Worm (Caenorhabditis elegans): ENCODE results near the gene srh-55.
"Not testable (repeated sequence)": the region's sequence is repeated elsewhere in the genome, so short reads cannot be mapped to it uniquely, and the experiment has no call there.

Gene srh-55

DNA sequence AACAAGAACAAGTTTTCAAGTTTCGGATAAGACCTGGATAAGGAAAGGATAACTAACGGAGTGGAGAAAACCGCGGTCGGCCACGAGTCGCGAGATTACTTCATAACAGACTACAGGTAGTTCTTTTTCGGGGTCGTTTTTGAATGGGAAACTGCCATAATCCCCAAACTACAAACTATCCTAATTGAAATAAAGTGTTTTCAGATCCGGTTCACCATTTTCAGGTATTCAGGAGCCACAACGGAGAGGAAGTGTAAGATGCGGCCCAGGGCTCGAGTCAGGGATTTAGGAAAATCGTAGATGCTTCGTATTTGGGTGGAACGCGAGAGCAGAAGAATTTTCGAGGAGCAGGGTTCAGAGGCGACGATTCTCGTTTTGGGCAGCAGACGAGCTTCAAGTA is 37.4 kb upstream of the srh-55 start, which contains the start of gene T01G5.8:
TSS of gene T01G5.8 (plus strand) at position 301 of the 400 bp plus-strand sequence.
- not testable (repeated sequence) for TF ChIP-seq ref-2 (tag; optimal IDR thresholded peaks at IDR 0.05); unc-3 (GFP tag; conservative IDR thresholded peaks at IDR 0.05); unc-3 (tag; optimal IDR thresholded peaks at IDR 0.05); nfya-1 (tag; optimal IDR thresholded peaks at IDR 0.05)

DNA sequence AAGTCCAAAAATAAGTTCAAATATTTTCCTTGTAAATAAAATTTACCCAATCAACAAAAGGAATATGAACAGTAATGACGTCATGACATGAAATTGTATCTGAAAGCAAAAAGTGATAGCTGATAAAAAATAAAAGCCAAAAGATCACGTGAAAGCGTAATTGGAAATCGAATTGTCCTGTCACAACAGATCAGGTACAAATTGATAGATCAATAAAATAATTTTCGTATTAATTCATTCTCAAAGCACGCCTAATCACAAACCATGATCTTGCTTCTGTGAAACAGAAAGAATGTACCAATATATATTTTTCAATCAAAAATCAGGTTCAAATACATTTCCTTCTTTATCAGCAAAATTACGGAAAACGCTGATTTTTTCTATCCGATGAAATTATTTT is 33.9 kb upstream of the srh-55 start, which contains the start of gene flor-1:
TSS of gene flor-1 (minus strand) at position 101 of the 400 bp plus-strand sequence.
- TF ChIP-seq rnt-1 (tag; optimal IDR thresholded peaks at IDR 0.05) (no peak), ceh-2 (tag; optimal IDR thresholded peaks at IDR 0.05) (no peak), unc-42 (tag; optimal IDR thresholded peaks at IDR 0.05) (no peak), elt-2 (tag; optimal IDR thresholded peaks at IDR 0.05) (no peak), madf-2 (tag; optimal IDR thresholded peaks at IDR 0.05) (no peak), pat-9 (tag; optimal IDR thresholded peaks at IDR 0.05) (no peak), Y22D7AL.16 (tag; optimal IDR thresholded peaks at IDR 0.05) (no peak), ceh-45 (GFP tag; IDR thresholded peaks at IDR 0.05) (no peak), hlh-30 (tag; optimal IDR thresholded peaks at IDR 0.05; ENCODE audit: insufficient read depth) (no peak), ceh-14 (tag; optimal IDR thresholded peaks at IDR 0.05) (no peak), ceh-30 (tag; optimal IDR thresholded peaks at IDR 0.05) (no peak), ceh-18 (tag; optimal IDR thresholded peaks at IDR 0.05) (no peak), nfya-1 (tag; optimal IDR thresholded peaks at IDR 0.05) (no peak), tbx-2 (tag; optimal IDR thresholded peaks at IDR 0.05) (no peak)

DNA sequence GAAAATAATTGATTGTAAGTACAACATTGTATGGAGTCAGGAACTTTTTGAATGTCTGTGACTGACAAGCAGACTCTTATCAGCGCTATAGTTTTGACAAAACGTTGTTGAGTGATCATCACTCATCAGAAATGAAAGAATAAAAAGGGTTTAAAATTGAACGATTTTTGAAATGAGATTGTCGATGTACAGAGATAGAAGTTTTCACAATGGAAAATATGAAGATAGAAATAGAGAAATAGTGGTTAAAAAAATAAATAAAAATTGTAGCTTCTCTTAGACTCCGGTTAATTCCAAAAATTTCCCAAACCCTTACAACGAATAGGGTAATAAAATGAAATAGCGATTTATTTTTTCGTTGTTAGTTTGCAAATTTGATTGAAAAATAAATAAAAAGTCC is 28.2 kb upstream of the srh-55 start, which contains the start of gene ugt-30:
TSS of gene ugt-30 (minus strand) at position 101 of the 400 bp plus-strand sequence.
- TF ChIP-seq ceh-31, che-1, ceh-24 (tag; optimal IDR thresholded peaks at IDR 0.05): not testable (repeated sequence)

DNA sequence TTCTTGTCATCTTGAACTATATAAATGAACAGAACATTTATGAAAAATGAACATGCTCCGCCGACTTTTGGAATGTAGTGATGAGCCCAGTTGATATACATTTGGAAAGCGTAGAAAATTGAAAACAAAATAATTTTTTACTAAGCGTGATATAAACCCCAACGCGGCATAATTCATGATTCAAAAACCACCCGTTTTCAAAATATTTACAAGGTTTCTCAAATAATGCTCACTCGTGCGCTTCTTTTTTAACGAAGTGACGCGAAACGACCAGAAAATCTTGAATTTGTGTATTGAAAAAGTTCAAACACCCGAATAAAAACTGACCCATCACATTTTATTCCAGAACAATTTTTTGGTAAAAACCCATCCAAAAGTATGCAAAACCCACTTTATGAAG is 26.0 kb upstream of the srh-55 start, which contains the start of gene srj-27:
TSS of gene srj-27 (minus strand) at position 101 of the 400 bp plus-strand sequence.
- TF ChIP-seq pros-1 (tag; optimal IDR thresholded peaks at IDR 0.05) = no peak

DNA sequence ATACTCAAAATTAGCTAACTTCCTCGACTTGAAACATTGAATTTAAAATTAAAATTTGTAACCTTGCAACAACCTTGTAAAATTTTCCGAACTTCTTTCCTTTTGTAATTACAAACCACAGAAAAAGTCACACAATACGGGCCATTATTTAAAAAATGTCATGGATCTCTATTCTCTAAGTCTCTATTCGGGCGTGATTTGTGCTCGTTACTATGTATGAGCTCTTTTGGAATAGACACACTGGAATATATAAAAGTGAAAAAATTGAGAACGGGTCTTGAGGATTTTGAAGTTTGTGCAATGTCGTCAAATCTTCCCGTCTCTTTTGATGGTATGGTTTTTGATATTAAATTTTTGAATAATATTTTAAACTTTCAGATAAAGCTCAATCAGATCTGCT is 25.4 kb upstream of the srh-55 start, which contains the start of gene srr-7:
TSS of gene srr-7 (plus strand) at position 301 of the 400 bp plus-strand sequence.
- no peak for TF ChIP-seq hlh-6 (tag; optimal IDR thresholded peaks at IDR 0.05)
- no peak for TF ChIP-seq zip-5 (tag; optimal IDR thresholded peaks at IDR 0.05)
- no peak for TF ChIP-seq lim-6 (tag; optimal IDR thresholded peaks at IDR 0.05)
- TF ChIP-seq pros-1 (tag; optimal IDR thresholded peaks at IDR 0.05) = no peak
- TF ChIP-seq unc-42 (tag; optimal IDR thresholded peaks at IDR 0.05) = no peak
- no peak for TF ChIP-seq pag-3 (tag; optimal IDR thresholded peaks at IDR 0.05; ENCODE audit: borderline replicate concordance)
- TF ChIP-seq fkh-6 (tag; optimal IDR thresholded peaks at IDR 0.05) = no peak

DNA sequence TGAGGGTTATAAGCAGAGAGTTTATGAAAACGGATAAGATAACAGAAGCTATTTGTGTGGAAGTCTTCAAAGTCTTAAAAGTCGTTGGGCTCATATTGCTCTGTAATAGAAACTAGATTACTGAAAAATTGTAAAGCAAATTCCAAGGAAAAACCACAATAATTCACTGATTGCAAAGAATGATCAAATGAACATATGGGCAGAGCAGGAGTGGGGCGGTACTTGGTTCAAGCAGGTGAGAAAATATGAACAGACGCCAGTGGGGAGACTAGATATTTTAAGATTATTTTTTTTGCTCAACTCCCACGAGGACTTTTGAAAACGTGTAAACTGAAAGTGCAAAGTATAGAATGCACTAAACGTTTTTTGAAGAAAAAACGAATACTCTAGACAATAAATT is 21.0 kb upstream of the srh-55 start, which contains the start of gene str-171:
TSS of gene str-171 (minus strand) at position 101 of the 400 bp plus-strand sequence.
- TF ChIP-seq unc-3 (GFP tag; conservative IDR thresholded peaks at IDR 0.05) (no peak), unc-3 (tag; optimal IDR thresholded peaks at IDR 0.05) (no peak)

DNA sequence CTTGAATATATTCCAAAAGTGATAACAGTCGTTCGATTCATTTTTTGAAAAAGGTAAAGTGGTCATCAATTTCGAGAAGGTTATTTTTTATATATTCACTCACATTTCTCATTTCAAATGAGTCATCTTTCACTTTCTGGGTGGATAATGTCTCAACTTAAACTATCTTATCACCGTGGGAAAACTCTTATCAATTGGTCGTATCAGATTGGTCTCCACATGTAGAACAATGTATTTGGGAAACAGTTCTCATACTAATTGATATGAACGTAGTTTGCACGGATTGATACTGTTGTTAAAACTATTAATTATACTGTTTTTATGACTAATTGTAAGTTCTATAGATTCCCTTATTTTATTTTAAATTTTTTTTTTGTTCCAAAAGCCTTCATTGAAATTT is 19.6 kb upstream of the srh-55 start:
- no peak for TF ChIP-seq npax-4 (tag; optimal IDR thresholded peaks at IDR 0.05)
- no peak for TF ChIP-seq unc-42 (tag; optimal IDR thresholded peaks at IDR 0.05)
- peak; percentile 92 for TF ChIP-seq elt-2 (tag; optimal IDR thresholded peaks at IDR 0.05)

DNA sequence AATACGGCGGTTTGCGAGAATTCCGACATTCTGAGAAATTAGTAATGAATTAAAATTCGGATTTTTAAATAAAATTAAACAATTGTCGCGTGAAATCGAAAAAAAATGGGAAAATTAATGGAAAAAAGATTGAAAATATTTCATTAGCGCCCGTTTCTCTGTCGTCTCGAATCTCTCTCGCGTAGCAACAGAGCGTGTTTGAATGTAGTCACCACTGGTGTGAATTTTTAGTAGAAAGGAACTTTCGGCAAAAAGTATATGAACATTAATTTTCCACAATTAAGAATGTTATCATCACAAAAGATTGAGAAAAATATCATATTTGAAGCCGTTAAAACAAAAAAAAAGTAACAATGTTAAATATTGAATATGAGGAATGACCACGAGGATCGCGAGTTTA is 16.6 kb upstream of the srh-55 start, which contains the start of gene aipl-1:
TSS of gene aipl-1 (minus strand) at position 30 of the 400 bp plus-strand sequence.
- TF ChIP-seq C38D4.7 (GFP tag; optimal IDR thresholded peaks at IDR 0.05) (no peak), unc-55 (GFP tag; optimal IDR thresholded peaks at IDR 0.05) (peak; percentile 7), rnt-1 (tag; optimal IDR thresholded peaks at IDR 0.05) (peak; percentile 47), tbx-2 (tag; optimal IDR thresholded peaks at IDR 0.05) (peak; percentile 78), ahr-1 (tag; optimal IDR thresholded peaks at IDR 0.05) (peak; percentile 38), unc-3 (GFP tag; conservative IDR thresholded peaks at IDR 0.05) (no peak), unc-3 (tag; optimal IDR thresholded peaks at IDR 0.05) (peak; percentile 19), fkh-10 (GFP tag; optimal IDR thresholded peaks at IDR 0.05) (no peak), hlh-6 (tag; optimal IDR thresholded peaks at IDR 0.05) (no peak), C08G9.2 (tag; optimal IDR thresholded peaks at IDR 0.05) (peak; percentile 53), zip-5 (tag; optimal IDR thresholded peaks at IDR 0.05) (peak; percentile 11), ets-4 (tag; optimal IDR thresholded peaks at IDR 0.05) (peak; percentile 24), ceh-34 (tag; optimal IDR thresholded peaks at IDR 0.05) (peak; percentile 10), ceh-14 (tag; optimal IDR thresholded peaks at IDR 0.05) (peak; percentile 63), T23F11.4 (GFP tag; optimal IDR thresholded peaks at IDR 0.05) (no peak), ceh-2 (tag; optimal IDR thresholded peaks at IDR 0.05) (peak; percentile 62), ttx-3 (tag; optimal IDR thresholded peaks at IDR 0.05) (no peak), ceh-31 (tag; optimal IDR thresholded peaks at IDR 0.05) (peak; percentile 91), pqm-1 (tag; optimal IDR thresholded peaks at IDR 0.05) (peak; percentile 41)
